Worm (Caenorhabditis elegans): ENCODE data around the gene C15H11.11.

- TF ChIP-seq fkh-10 (GFP tag; optimal IDR thresholded peaks at IDR 0.05) (no peak), C08G9.2 (tag; optimal IDR thresholded peaks at IDR 0.05) (no peak), unc-86 (tag; optimal IDR thresholded peaks at IDR 0.05) (no peak), ceh-9 (tag; optimal IDR thresholded peaks at IDR 0.05) (no peak), ceh-34 (tag; optimal IDR thresholded peaks at IDR 0.05) (no peak), pha-2 (tag; optimal IDR thresholded peaks at IDR 0.05) (no peak), pqm-1 (tag; optimal IDR thresholded peaks at IDR 0.05) (no peak), ceh-45 (GFP tag; IDR thresholded peaks at IDR 0.05) (no peak), ama-1 (optimal IDR thresholded peaks at IDR 0.05) (no peak), ceh-48 (tag; optimal IDR thresholded peaks at IDR 0.05) (no peak)
Observed at ce11 chrV:14419855-14420254, 4.6 kb downstream of the C15H11.11 start.

Data from whole organism, late embryonic.